Fruit fly (Drosophila melanogaster): Measurements from ENCODE around the gene CG10171.

Gene CG10171

dm6 chr3L:13356084-13356693, 31.5 kb downstream of the CG10171 start, which contains the start of gene Nplp2 (continued):
- TF ChIP-seq Sox102F (GFP tag; optimal IDR thresholded peaks at IDR 0.05) = peak; percentile 57
- no peak for TF ChIP-seq pita (GFP tag; optimal IDR thresholded peaks at IDR 0.05)
- peak; percentile 71 for TF ChIP-seq CG11456 (GFP tag; IDR thresholded peaks at IDR 0.05)
- TF ChIP-seq dpn (GFP tag; optimal IDR thresholded peaks at IDR 0.05) = peak in 1 of 2 experiments; percentile 52
- peak; percentile 76 for TF ChIP-seq PHDP (tag; optimal IDR thresholded peaks at IDR 0.05)
- TF ChIP-seq tio (GFP tag; optimal IDR thresholded peaks at IDR 0.05) = peak; percentile 44
- peak; percentile 40; the same call in 1 of the 3 replicates for TF ChIP-seq gce (GFP tag; IDR thresholded peaks at IDR 0.05)
- TF ChIP-seq org-1 (GFP tag; optimal IDR thresholded peaks at IDR 0.05) = peak; percentile 17
- TF ChIP-seq CG11398 (GFP tag; optimal IDR thresholded peaks at IDR 0.05) = no peak
- TF ChIP-seq dan (GFP tag; IDR thresholded peaks at IDR 0.05) = no peak
- TF ChIP-seq B-H1 (GFP tag; IDR thresholded peaks at IDR 0.05) = peak; percentile 34; the same call in 1 of the 3 replicates
- TF ChIP-seq CG31441 (GFP tag; IDR thresholded peaks at IDR 0.05) = peak; percentile 61
- 0 out of 2 replicates have a peak, but pooled peaks have one; percentile 19 for TF ChIP-seq wor (GFP tag; IDR thresholded peaks at IDR 0.05)
- TF ChIP-seq ind (GFP tag; optimal IDR thresholded peaks at IDR 0.05) = peak; percentile 22
- TF ChIP-seq unc-4 (GFP tag; IDR thresholded peaks at IDR 0.05; ENCODE audit: partially characterized antibody) = no peak
- peak; percentile 75 for TF ChIP-seq lmd (GFP tag; IDR thresholded peaks at IDR 0.05)
- no peak for TF ChIP-seq sens-2 (GFP tag; IDR thresholded peaks at IDR 0.05)
- peak; percentile 40 for TF ChIP-seq CG12769 (tag; optimal IDR thresholded peaks at IDR 0.05)
- TF ChIP-seq CG16779 (GFP tag; IDR thresholded peaks at IDR 0.05) = no peak
- peak; percentile 51 for TF ChIP-seq CG9727 (GFP tag; optimal IDR thresholded peaks at IDR 0.05)
- TF ChIP-seq nau (GFP tag; optimal IDR thresholded peaks at IDR 0.05) = peak; percentile 8
- peak; percentile 63 for TF ChIP-seq fd3F (GFP tag; optimal IDR thresholded peaks at IDR 0.05)
- no peak for TF ChIP-seq Sry-δ (GFP tag; optimal IDR thresholded peaks at IDR 0.05)
- TF ChIP-seq HLHmδ (GFP tag; optimal IDR thresholded peaks at IDR 0.05) = no peak
- TF ChIP-seq CG2889 (GFP tag; IDR thresholded peaks at IDR 0.05) = peak; percentile 46; the same call in 1 of the 3 replicates
- TF ChIP-seq bbx (GFP tag; IDR thresholded peaks at IDR 0.05; ENCODE audit: partially characterized antibody) = no peak
- TF ChIP-seq CG34376 (GFP tag; optimal IDR thresholded peaks at IDR 0.05) = peak; percentile 46
- peak; percentile 40 for TF ChIP-seq CG1602 (GFP tag; optimal IDR thresholded peaks at IDR 0.05)
- TF ChIP-seq mam (GFP tag; optimal IDR thresholded peaks at IDR 0.05) = no peak
- peak; percentile 54; the same call in 1 of the 2 replicates for TF ChIP-seq seq (GFP tag; IDR thresholded peaks at IDR 0.05)
- TF ChIP-seq Six4 (GFP tag; optimal IDR thresholded peaks at IDR 0.05) = peak; percentile 13
- peak; percentile 33; the same call in 2 of the 3 replicates for TF ChIP-seq Dbx (GFP tag; IDR thresholded peaks at IDR 0.05)
- no peak for TF ChIP-seq Blimp-1 (GFP tag; optimal IDR thresholded peaks at IDR 0.05)
- peak; percentile 54 for TF ChIP-seq onecut (GFP tag; IDR thresholded peaks at IDR 0.05)
- peak; percentile 71 for TF ChIP-seq ara (GFP tag; IDR thresholded peaks at IDR 0.05)
- peak; percentile 36 for TF ChIP-seq Usf (GFP tag; optimal IDR thresholded peaks at IDR 0.05)
- TF ChIP-seq zen (tag; optimal IDR thresholded peaks at IDR 0.05) = peak; percentile 11
- TF ChIP-seq CG12104 (GFP tag; optimal IDR thresholded peaks at IDR 0.05) = peak; percentile 26
- peak; percentile 19 for TF ChIP-seq schlank (tag; optimal IDR thresholded peaks at IDR 0.05)
- TF ChIP-seq CG9932 (GFP tag; IDR thresholded peaks at IDR 0.05) = peak; percentile 49
- no peak for TF ChIP-seq Nf-YC (tag; optimal IDR thresholded peaks at IDR 0.05)
- TF ChIP-seq CG14710 (tag; optimal IDR thresholded peaks at IDR 0.05) = no peak
- TF ChIP-seq CG11696 (GFP tag; IDR thresholded peaks at IDR 0.05) = 0 out of 2 replicates have a peak, but pooled peaks have one; percentile 27
- peak; percentile 44; the same call in 1 of the 2 replicates for TF ChIP-seq HLH3B (GFP tag; IDR thresholded peaks at IDR 0.05)
- peak; percentile 79 for TF ChIP-seq sens (GFP tag)
- peak; percentile 82 for TF ChIP-seq gem (tag; optimal IDR thresholded peaks at IDR 0.05)
- peak; percentile 65 for TF ChIP-seq CG14014 (GFP tag; IDR thresholded peaks at IDR 0.05)
- peak; percentile 26; the same call in 1 of the 3 replicates for TF ChIP-seq CG14050 (GFP tag; IDR thresholded peaks at IDR 0.05)
- peak; percentile 52; the same call in 1 of the 2 replicates for TF ChIP-seq NFAT (GFP tag; IDR thresholded peaks at IDR 0.05)
- TF ChIP-seq CG17802 (tag; optimal IDR thresholded peaks at IDR 0.05) = no peak

Measured in whole organism, embryonic.